Worm (Caenorhabditis elegans) whole organism, early embryonic: Measurements from ENCODE around the gene rpc-25.

Source experiments
- aly-1 ChIP-seq: sonication (generic microtip); optimal IDR thresholded peaks from 2 replicates; lab custom pipeline; 2016; ENCODE audit warnings: missing genetic modification characterization, missing compliant biosample characterization
- ama-1 ChIP-seq: fragments of 150-350 bp; optimal IDR thresholded peaks from 2 replicates; lab custom pipeline; 2014
- ceh-13 ChIP-seq: fragments of 200-800 bp; sonication (Bioruptor generic); optimal IDR thresholded peaks from 2 replicates; lab custom pipeline; 2018; ENCODE audit warnings: mild to moderate bottlenecking, missing genetic modification characterization, missing compliant biosample characterization
- ceh-36 ChIP-seq: sonication (generic microtip); optimal IDR thresholded peaks from 2 replicates; lab custom pipeline; 2016; ENCODE audit warnings: missing genetic modification characterization, inconsistent platforms, missing compliant biosample characterization
- flt-1 ChIP-seq: fragments of 200-800 bp; sonication (Bioruptor generic); IDR thresholded peaks from 2 replicates; pipeline ENCODE4 v1.3.6; 2022; ENCODE audit warnings: missing genetic modification characterization, missing compliant biosample characterization
- hmbx-1 ChIP-seq: sonication (generic microtip); optimal IDR thresholded peaks from 2 replicates; lab custom pipeline; 2016; ENCODE audit warnings: mild to moderate bottlenecking, missing genetic modification characterization, missing compliant biosample characterization
- hmg-4 ChIP-seq: fragments of 200-800 bp; sonication (Bioruptor generic); optimal IDR thresholded peaks from 2 replicates; lab custom pipeline; 2018; ENCODE audit warnings: mild to moderate bottlenecking, missing genetic modification characterization, missing compliant biosample characterization
- hnd-1 ChIP-seq: sonication (generic microtip); optimal IDR thresholded peaks from 2 replicates; lab custom pipeline; 2016; ENCODE audit warnings: missing genetic modification characterization, missing compliant biosample characterization
- scrt-1 ChIP-seq: fragments of 200-800 bp; sonication (Bioruptor generic); IDR thresholded peaks from 2 replicates; pipeline ENCODE4 v1.3.6; 2022; ENCODE audit warnings: missing genetic modification characterization, missing compliant biosample characterization
- sea-1 ChIP-seq: fragments of 200-800 bp; sonication (Bioruptor generic); conservative IDR thresholded peaks from 2 replicates; pipeline ENCODE4 v1.3.6; 2022; ENCODE audit warnings: missing genetic modification characterization, missing compliant biosample characterization
- tbx-11 ChIP-seq: fragments of 200-800 bp; sonication (Bioruptor generic); IDR thresholded peaks from 2 replicates; pipeline ENCODE4 v1.3.6; 2022; ENCODE audit warnings: missing genetic modification characterization, missing compliant biosample characterization

DNA sequence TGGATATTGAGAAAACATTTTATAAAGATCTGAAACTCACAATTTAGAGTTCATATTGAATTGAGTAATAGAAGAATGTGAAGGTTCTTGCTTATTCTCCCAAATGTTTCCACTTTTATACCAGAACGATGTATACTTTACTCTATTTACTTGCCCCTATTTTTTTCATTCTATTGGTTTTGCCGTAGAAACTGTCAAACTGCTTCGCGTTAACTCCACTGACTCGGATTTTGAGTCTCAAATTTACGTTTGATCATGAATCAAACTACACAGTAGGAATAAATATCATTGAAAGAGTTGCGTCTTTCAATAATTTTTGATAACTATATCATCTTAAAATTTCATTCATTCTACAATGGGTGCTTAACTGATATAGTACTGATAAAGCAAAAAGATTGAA lies 33.5 kb upstream of the rpc-25 start, which contains the start of gene fipr-8:
- TF ChIP-seq sea-1 (GFP tag; lab: Robert Waterston, UW) (no peak), ama-1 (lab: Kevin White, UChicago) (no peak), scrt-1 (GFP tag; lab: Robert Waterston, UW) (no peak), aly-1 (no peak), ceh-13 (GFP tag; lab: Kevin White, UChicago) (no peak), hmbx-1 (no peak), hnd-1 (tag; lab: Kevin White, UChicago) (no peak), tbx-11 (GFP tag; lab: Robert Waterston, UW) (no peak), flt-1 (no peak), hmg-4 (GFP tag; lab: Kevin White, UChicago) (no peak), ceh-36 (tag; lab: Kevin White, UChicago) (no peak)
